Fruit fly (Drosophila melanogaster): ENCODE data around the gene CG5913.

DNA sequence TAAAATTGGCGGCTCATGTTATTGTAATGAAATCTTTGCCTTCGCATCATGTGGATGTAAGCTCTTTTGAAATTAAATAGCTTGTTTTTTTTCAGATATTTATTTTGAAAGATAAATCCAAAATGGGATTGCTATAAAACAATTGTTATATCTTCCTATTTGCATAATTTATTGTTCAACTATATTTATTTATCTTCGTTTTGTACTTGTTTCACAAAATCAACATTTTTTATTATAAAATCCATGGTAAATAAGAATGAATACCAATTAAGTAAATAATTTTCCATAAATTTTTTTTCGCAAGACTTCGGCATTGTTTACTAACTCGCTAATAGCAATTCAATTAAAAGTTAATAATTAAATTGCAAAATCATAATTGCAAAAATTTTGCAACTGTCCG is 29.2 kb downstream of the CG5913 start, which contains the start of gene CG14546:
- no peak for TF ChIP-seq psq (optimal IDR thresholded peaks at IDR 0.05)
- no peak for TF ChIP-seq pan (optimal IDR thresholded peaks at IDR 0.05)
- no peak for TF ChIP-seq EcR (GFP tag; optimal IDR thresholded peaks at IDR 0.05)
- TF ChIP-seq CG8478 (optimal IDR thresholded peaks at IDR 0.05), result no peak
- no peak for TF ChIP-seq Dll (optimal IDR thresholded peaks at IDR 0.05)
- no peak for TF ChIP-seq usp (GFP tag; optimal IDR thresholded peaks at IDR 0.05)

Data from whole organism.